Worm (Caenorhabditis elegans): ENCODE results near the gene pqn-48.
A peak's percentile ranks its signal among the peaks of the same experiment; 100 is the strongest.

The pqn-48 gene

ce11 chrII:4028276-4028675 lies 10.4 kb upstream of the pqn-48 start, which contains the start of gene K07D4.9:
Gene K07D4.9 (plus strand): TSS chrII:4028576.
- no peak for TF ChIP-seq nhr-84 (tag; optimal IDR thresholded peaks at IDR 0.05)
- TF ChIP-seq tlp-1 (tag; optimal IDR thresholded peaks at IDR 0.05): no peak
- TF ChIP-seq ztf-11 (tag; optimal IDR thresholded peaks at IDR 0.05): no peak
- TF ChIP-seq nhr-19 (GFP tag; conservative IDR thresholded peaks at IDR 0.05): no peak
- TF ChIP-seq nhr-77 (tag; optimal IDR thresholded peaks at IDR 0.05): no peak
- TF ChIP-seq xbp-1 (tag; optimal IDR thresholded peaks at IDR 0.05): no peak
- TF ChIP-seq zag-1 (tag; optimal IDR thresholded peaks at IDR 0.05): no peak
- TF ChIP-seq lin-39 (tag; optimal IDR thresholded peaks at IDR 0.05): no peak
- TF ChIP-seq nhr-20 (tag; optimal IDR thresholded peaks at IDR 0.05): no peak
- no peak for TF ChIP-seq mef-2 (tag; optimal IDR thresholded peaks at IDR 0.05)
- no peak for TF ChIP-seq dpl-1 (GFP tag; optimal IDR thresholded peaks at IDR 0.05)
- TF ChIP-seq fkh-10 (GFP tag; optimal IDR thresholded peaks at IDR 0.05): no peak
- TF ChIP-seq ceh-90 (tag; optimal IDR thresholded peaks at IDR 0.05): no peak
- no peak for TF ChIP-seq alr-1 (tag; optimal IDR thresholded peaks at IDR 0.05; ENCODE audit: borderline replicate concordance)
- TF ChIP-seq nhr-85 (tag): no peak
- no peak for TF ChIP-seq lin-13 (GFP tag; optimal IDR thresholded peaks at IDR 0.05)
- no peak for TF ChIP-seq egl-27 (tag; optimal IDR thresholded peaks at IDR 0.05)

DNA sequence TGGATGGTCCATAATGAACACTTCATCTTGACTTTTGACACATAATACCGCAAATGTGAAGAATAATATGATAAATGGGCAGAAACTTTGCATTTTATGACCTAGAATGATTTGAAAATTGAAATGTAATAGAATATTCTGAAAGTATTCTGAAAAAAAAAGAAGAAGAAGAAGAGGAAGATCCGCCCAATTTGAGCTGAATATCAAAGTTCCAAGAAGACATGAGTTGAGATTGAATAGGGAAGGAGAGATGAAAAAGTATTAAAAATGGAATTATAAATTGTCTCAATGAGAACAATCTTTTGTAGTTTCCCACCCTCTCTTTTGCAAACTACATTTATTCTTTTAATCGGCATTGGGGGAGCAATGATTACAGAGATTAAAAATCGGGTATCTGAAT lies 6.4 kb upstream of the pqn-48 start, which contains the start of gene K07D4.4:
TSS of gene K07D4.4 (minus strand) at position 101 of the 400 bp plus-strand sequence.
- TF ChIP-seq ces-1 (GFP tag; optimal IDR thresholded peaks at IDR 0.05) (no peak), Y116A8C.19 (tag; optimal IDR thresholded peaks at IDR 0.05; ENCODE audit: borderline replicate concordance) (no peak), snu-23 (GFP tag; optimal IDR thresholded peaks at IDR 0.05) (no peak), mab-9 (GFP tag; IDR thresholded peaks at IDR 0.05) (no peak)

DNA sequence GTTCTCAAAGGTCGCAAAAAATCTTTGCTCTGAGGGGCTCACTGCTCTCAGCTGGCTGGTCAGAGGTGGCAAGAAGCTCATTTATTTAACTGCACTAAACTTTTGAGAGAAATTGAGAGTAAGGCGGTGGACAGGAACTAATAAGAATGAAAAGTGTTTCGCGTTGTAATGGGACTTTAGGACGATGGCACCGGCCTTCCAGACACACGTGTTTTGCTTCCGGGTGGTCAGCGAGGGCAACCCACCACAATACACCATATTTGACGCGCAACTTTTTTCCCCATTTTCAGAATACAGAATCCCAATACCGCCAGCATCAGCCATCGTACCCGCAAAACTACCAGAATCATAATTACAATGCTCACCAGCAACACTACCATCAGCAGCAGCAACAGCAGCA lies 1.4 kb downstream of the pqn-48 start:
- no peak for TF ChIP-seq tbx-2 (tag; optimal IDR thresholded peaks at IDR 0.05)
- TF ChIP-seq nhr-12 (tag; optimal IDR thresholded peaks at IDR 0.05): no peak
- TF ChIP-seq nhr-77 (tag; optimal IDR thresholded peaks at IDR 0.05): no peak
- TF ChIP-seq mef-2 (tag; optimal IDR thresholded peaks at IDR 0.05): no peak
- no peak for TF ChIP-seq nhr-76 (tag; optimal IDR thresholded peaks at IDR 0.05)
- no peak for TF ChIP-seq nhr-47 (tag; optimal IDR thresholded peaks at IDR 0.05)
- TF ChIP-seq lir-3 (tag; optimal IDR thresholded peaks at IDR 0.05; ENCODE audit: poor library complexity): no peak
- no peak for TF ChIP-seq nhr-71 (tag; optimal IDR thresholded peaks at IDR 0.05)
- TF ChIP-seq fkh-8 (tag; optimal IDR thresholded peaks at IDR 0.05): no peak
- TF ChIP-seq ceh-63 (GFP tag; optimal IDR thresholded peaks at IDR 0.05): no peak
- no peak for TF ChIP-seq ces-1 (GFP tag; optimal IDR thresholded peaks at IDR 0.05)
- no peak for TF ChIP-seq dpl-1 (GFP tag; optimal IDR thresholded peaks at IDR 0.05)
- no peak for TF ChIP-seq nhr-19 (GFP tag; conservative IDR thresholded peaks at IDR 0.05)
- no peak for TF ChIP-seq egl-13 (tag; optimal IDR thresholded peaks at IDR 0.05)
- no peak for TF ChIP-seq aha-1 (tag; optimal IDR thresholded peaks at IDR 0.05)

DNA sequence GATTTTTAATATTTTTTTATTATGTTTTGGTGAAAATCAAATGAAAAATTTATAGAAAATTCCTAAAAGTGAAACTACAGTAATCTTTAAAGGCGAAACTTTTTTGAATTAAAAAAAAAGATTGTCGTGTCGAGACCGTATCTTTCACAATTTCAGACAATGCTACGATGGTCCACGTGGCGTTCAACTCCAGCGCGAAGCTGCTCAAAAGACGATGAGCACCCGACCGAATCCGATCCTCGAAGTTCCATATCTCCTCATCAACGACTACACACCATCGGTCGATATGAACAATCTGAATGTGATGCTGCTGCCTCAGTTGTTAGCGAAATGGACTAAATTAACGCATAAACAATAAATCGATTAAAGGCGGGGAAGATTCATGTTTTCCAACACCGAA lies 4.0 kb downstream of the pqn-48 start:
- TF ChIP-seq unc-130 (tag; optimal IDR thresholded peaks at IDR 0.05): no peak
- TF ChIP-seq blmp-1 (tag; optimal IDR thresholded peaks at IDR 0.05): no peak
- no peak for TF ChIP-seq efl-1 (optimal IDR thresholded peaks at IDR 0.05)
- TF ChIP-seq efl-1 (GFP tag; optimal IDR thresholded peaks at IDR 0.05 in 1 of 2): peak in 1 of 2 experiments; percentile 19
- no peak for TF ChIP-seq elt-2 (tag; optimal IDR thresholded peaks at IDR 0.05)
- TF ChIP-seq ces-1 (GFP tag; optimal IDR thresholded peaks at IDR 0.05): no peak
- TF ChIP-seq pqm-1 (tag; optimal IDR thresholded peaks at IDR 0.05): no peak

- TF ChIP-seq nhr-85 (tag) (peak; percentile 92), nhr-77 (tag; optimal IDR thresholded peaks at IDR 0.05) (peak; percentile 76), snpc-4 (tag; optimal IDR thresholded peaks at IDR 0.05) (peak; percentile 47), jun-1 (tag; optimal IDR thresholded peaks at IDR 0.05) (peak; percentile 71), ceh-63 (GFP tag; optimal IDR thresholded peaks at IDR 0.05) (no peak), zag-1 (tag; optimal IDR thresholded peaks at IDR 0.05) (no peak), nhr-76 (tag; optimal IDR thresholded peaks at IDR 0.05) (no peak), hlh-4 (tag; optimal IDR thresholded peaks at IDR 0.05) (no peak), zip-4 (GFP tag; optimal IDR thresholded peaks at IDR 0.05) (peak; percentile 65), rnt-1 (tag; optimal IDR thresholded peaks at IDR 0.05) (peak; percentile 94), skn-1 (tag; optimal IDR thresholded peaks at IDR 0.05) (peak; percentile 99), unc-98 (GFP tag; IDR thresholded peaks at IDR 0.05) (peak; percentile 27; the same call in 1 of the 2 replicates), nhr-11 (tag; optimal IDR thresholded peaks at IDR 0.05) (peak; percentile 52), mef-2 (tag; optimal IDR thresholded peaks at IDR 0.05) (peak; percentile 26), C34B4.2 (tag; optimal IDR thresholded peaks at IDR 0.05) (no peak), ceh-88 (GFP tag; IDR thresholded peaks at IDR 0.05) (peak; percentile 64; the same call in 1 of the 2 replicates), ztf-11 (tag; optimal IDR thresholded peaks at IDR 0.05) (peak in 1 of 2 experiments; percentile 76)
Measured at ce11 chrII:4044349-4044748, 5.7 kb downstream of the pqn-48 start, which contains the start of gene rpn-11. Gene rpn-11 (minus strand): TSS chrII:4044546.
